Worm (Caenorhabditis elegans): ENCODE data around the gene sma-1.

sma-1 gene

DNA sequence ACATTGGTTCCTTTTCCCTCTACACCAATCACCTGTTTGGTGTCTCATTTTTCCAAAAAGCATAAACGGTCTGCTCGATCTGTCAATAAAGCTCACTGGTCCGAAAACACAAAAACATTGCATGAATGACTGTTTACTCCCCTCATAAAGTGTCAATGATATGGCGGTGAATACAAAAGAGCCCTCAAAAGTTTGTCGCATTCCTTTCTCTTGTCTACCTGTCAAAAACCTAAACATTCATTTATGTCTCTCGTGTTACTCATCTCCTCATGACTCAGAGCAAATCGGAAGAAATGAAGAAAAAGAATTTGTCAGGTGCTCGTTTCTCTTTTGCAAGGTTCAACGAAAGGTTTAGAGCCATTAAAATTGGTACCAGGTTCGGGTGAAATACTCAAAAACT, 52.0 kb downstream of the sma-1 start:
- no peak for TF ChIP-seq flt-1 (GFP tag; IDR thresholded peaks at IDR 0.05)
- TF ChIP-seq ref-1 (GFP tag; conservative IDR thresholded peaks at IDR 0.05), result no peak
- TF ChIP-seq tab-1 (GFP tag; IDR thresholded peaks at IDR 0.05), result no peak
- TF ChIP-seq klf-2 (GFP tag; conservative IDR thresholded peaks at IDR 0.05), result no peak
- no peak for TF ChIP-seq ztf-23 (GFP tag; IDR thresholded peaks at IDR 0.05)
- TF ChIP-seq cog-1 (tag; optimal IDR thresholded peaks at IDR 0.05), result no peak
- TF ChIP-seq ztf-29 (GFP tag; IDR thresholded peaks at IDR 0.05), result no peak
- TF ChIP-seq med-1 (GFP tag; optimal IDR thresholded peaks at IDR 0.05; ENCODE audit: insufficient read depth), result no peak
- TF ChIP-seq T22C8.4 (GFP tag; IDR thresholded peaks at IDR 0.05), result no peak

DNA sequence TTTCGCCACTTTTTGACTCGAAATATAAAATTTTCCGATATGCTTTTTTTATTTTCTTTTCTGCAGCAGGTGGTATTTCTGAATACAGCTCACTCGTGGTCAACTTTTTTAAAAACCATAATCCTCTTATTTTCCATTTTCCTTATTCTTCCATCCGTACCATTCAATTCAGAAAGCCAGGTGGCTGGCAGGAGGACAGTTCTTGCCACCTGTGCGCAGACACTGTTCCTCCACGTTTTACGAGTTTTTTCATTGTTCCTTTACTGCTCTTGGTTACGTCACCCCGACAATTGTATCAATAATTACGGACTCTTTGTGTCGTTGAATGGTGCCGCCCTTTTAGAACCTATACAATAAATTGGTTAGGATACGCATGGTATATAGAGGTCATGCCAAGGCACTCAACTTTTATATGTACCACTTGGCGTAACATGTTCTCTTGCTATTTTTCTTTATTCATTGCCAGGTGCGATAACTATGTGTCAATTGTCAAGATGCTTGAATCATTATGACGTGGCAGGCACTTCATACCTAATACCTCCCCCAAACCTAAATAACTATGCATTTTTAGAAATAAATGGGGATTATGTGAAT, 53.7 kb downstream of the sma-1 start:
- no peak for TF ChIP-seq flt-1 (GFP tag; IDR thresholded peaks at IDR 0.05)
- no peak for TF ChIP-seq klf-2 (GFP tag; conservative IDR thresholded peaks at IDR 0.05)
- TF ChIP-seq ref-1 (GFP tag; conservative IDR thresholded peaks at IDR 0.05), result no peak
- no peak for TF ChIP-seq ztf-23 (GFP tag; IDR thresholded peaks at IDR 0.05)
- no peak for TF ChIP-seq med-1 (GFP tag; optimal IDR thresholded peaks at IDR 0.05; ENCODE audit: insufficient read depth)
- no peak for TF ChIP-seq T22C8.4 (GFP tag; IDR thresholded peaks at IDR 0.05)
- TF ChIP-seq cog-1 (tag; optimal IDR thresholded peaks at IDR 0.05), result no peak
- no peak for TF ChIP-seq ztf-29 (GFP tag; IDR thresholded peaks at IDR 0.05)
- no peak for TF ChIP-seq tab-1 (GFP tag; IDR thresholded peaks at IDR 0.05)

- TF ChIP-seq cog-1 (tag; optimal IDR thresholded peaks at IDR 0.05) (no peak), T22C8.4 (GFP tag; IDR thresholded peaks at IDR 0.05) (no peak), ztf-23 (GFP tag; IDR thresholded peaks at IDR 0.05) (no peak), ref-1 (GFP tag; conservative IDR thresholded peaks at IDR 0.05) (no peak), tab-1 (GFP tag; IDR thresholded peaks at IDR 0.05) (no peak), klf-2 (GFP tag; conservative IDR thresholded peaks at IDR 0.05) (no peak), flt-1 (GFP tag; IDR thresholded peaks at IDR 0.05) (no peak), ztf-29 (GFP tag; IDR thresholded peaks at IDR 0.05) (no peak), med-1 (GFP tag; optimal IDR thresholded peaks at IDR 0.05; ENCODE audit: insufficient read depth) (no peak)
Measured at ce11 chrV:11953621-11954020, 54.4 kb downstream of the sma-1 start.

ce11 chrV:11955617-11956016, 56.4 kb downstream of the sma-1 start:
- TF ChIP-seq flt-1 (GFP tag; IDR thresholded peaks at IDR 0.05), result peak; percentile 39; the same call in 1 of the 2 replicates
- TF ChIP-seq ref-1 (GFP tag; conservative IDR thresholded peaks at IDR 0.05), result no peak

ce11 chrV:11958343-11959291, 59.4 kb downstream of the sma-1 start, which contains the start of gene F58H1.5:
Gene F58H1.5, plus strand, starts transcription at chrV:11958393.
- TF ChIP-seq T22C8.4 (GFP tag; IDR thresholded peaks at IDR 0.05) (no peak), tab-1 (GFP tag; IDR thresholded peaks at IDR 0.05) (no peak), klf-2 (GFP tag; conservative IDR thresholded peaks at IDR 0.05) (no peak), cog-1 (tag; optimal IDR thresholded peaks at IDR 0.05) (no peak), ztf-29 (GFP tag; IDR thresholded peaks at IDR 0.05) (no peak), ztf-23 (GFP tag; IDR thresholded peaks at IDR 0.05) (no peak), med-1 (GFP tag; optimal IDR thresholded peaks at IDR 0.05; ENCODE audit: insufficient read depth) (no peak), flt-1 (GFP tag; IDR thresholded peaks at IDR 0.05) (no peak), ref-1 (GFP tag; conservative IDR thresholded peaks at IDR 0.05) (no peak)

DNA sequence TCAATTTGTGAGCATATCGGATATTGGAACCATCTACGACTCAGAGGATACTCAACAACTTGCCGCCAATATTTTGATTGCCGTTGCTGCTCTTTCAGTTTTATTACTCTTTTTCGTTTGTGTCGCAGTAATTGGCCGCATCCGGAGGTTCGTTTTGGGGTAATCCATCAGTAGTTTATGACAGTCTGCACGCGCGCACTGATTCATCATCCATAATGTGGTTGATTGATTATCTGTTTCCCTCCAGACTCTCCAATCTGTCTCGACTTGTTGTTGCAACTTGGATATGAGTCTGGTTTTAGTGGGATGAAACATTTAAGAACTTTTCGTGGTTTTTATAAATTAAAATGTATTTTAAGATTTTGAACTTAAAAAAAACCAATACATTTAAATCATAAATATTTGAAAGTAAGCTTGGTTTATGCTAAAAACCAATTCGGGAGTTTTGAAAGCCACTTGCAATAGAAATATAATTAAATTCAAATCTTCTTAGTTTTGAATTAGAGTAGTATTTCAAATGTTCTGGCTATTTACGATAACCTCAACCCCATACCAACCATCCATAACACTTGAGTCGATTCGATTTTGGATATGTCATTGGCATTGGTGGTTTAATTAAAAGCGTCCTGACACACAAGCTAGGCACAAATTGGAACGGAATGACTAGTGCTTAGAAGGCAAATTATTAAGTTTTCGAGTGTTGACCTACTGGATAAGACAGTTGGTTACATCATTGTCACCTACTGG, 61.0 kb downstream of the sma-1 start:
- TF ChIP-seq med-1 (GFP tag; optimal IDR thresholded peaks at IDR 0.05; ENCODE audit: insufficient read depth) (no peak), cog-1 (tag; optimal IDR thresholded peaks at IDR 0.05) (no peak), T22C8.4 (GFP tag; IDR thresholded peaks at IDR 0.05) (no peak), ref-1 (GFP tag; conservative IDR thresholded peaks at IDR 0.05) (no peak), klf-2 (GFP tag; conservative IDR thresholded peaks at IDR 0.05) (no peak), flt-1 (GFP tag; IDR thresholded peaks at IDR 0.05) (no peak), tab-1 (GFP tag; IDR thresholded peaks at IDR 0.05) (no peak), ztf-29 (GFP tag; IDR thresholded peaks at IDR 0.05) (no peak), ztf-23 (GFP tag; IDR thresholded peaks at IDR 0.05) (no peak)

DNA sequence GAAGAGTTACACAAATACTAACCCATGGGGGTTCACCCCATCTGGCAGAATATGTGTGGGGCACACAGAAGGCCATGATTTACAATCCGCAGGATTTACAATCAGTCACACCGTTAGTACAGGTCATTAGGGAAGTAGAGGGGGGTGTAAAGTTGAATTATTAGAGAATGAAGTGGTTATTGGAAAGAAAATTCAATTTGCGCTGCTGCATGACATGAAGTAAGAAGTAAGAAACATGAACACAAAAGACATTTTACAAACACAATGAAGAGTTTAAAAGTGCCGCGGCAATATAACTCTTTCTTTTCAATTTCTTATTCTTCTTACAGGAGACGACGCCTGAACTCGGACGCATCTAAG, 61.6 kb downstream of the sma-1 start:
- TF ChIP-seq med-1 (GFP tag; optimal IDR thresholded peaks at IDR 0.05; ENCODE audit: insufficient read depth) (no peak), cog-1 (tag; optimal IDR thresholded peaks at IDR 0.05) (no peak), klf-2 (GFP tag; conservative IDR thresholded peaks at IDR 0.05) (no peak), ztf-23 (GFP tag; IDR thresholded peaks at IDR 0.05) (no peak), flt-1 (GFP tag; IDR thresholded peaks at IDR 0.05) (no peak), tab-1 (GFP tag; IDR thresholded peaks at IDR 0.05) (no peak), ref-1 (GFP tag; conservative IDR thresholded peaks at IDR 0.05) (no peak), ztf-29 (GFP tag; IDR thresholded peaks at IDR 0.05) (no peak)

DNA sequence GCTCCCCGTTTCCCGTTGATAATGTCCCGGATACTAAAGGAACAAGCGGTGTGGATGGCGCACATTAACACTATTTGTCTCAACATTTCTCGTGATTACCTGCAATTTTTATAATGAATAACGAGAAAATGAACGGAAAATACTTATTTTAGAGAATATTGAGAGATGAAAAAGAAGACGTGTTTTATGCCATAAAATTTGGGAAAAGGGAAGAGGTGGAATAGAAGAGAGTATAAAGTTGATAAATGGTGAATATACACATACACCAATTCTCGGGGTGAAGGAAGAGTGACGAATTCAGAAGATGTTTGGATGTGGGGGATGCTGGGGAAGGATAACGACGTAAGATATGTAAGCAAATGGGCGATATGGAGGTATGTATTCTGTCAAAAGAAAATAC, 65.5 kb downstream of the sma-1 start, which contains the start of gene F58H1.7:
F58H1.7 (minus strand) TSS at position 101 of the 400 bp plus-strand sequence.
- no peak for TF ChIP-seq klf-2 (GFP tag; conservative IDR thresholded peaks at IDR 0.05)
- TF ChIP-seq cog-1 (tag; optimal IDR thresholded peaks at IDR 0.05), result no peak
- TF ChIP-seq ref-1 (GFP tag; conservative IDR thresholded peaks at IDR 0.05), result no peak
- no peak for TF ChIP-seq med-1 (GFP tag; optimal IDR thresholded peaks at IDR 0.05; ENCODE audit: insufficient read depth)
- TF ChIP-seq tab-1 (GFP tag; IDR thresholded peaks at IDR 0.05), result no peak
- no peak for TF ChIP-seq T22C8.4 (GFP tag; IDR thresholded peaks at IDR 0.05)
- no peak for TF ChIP-seq flt-1 (GFP tag; IDR thresholded peaks at IDR 0.05)
